Fruit fly (Drosophila melanogaster) whole organism, larva: ENCODE results near the gene dl.
A peak's percentile ranks its signal among the peaks of the same experiment; 100 is the strongest.

Experiments used
- noc ChIP-seq: fragments of 200-800 bp; sonication (Bioruptor generic); optimal IDR thresholded peaks from 3 replicates; lab custom pipeline; 2019; ENCODE audit warnings: missing biosample characterization, mild to moderate bottlenecking, missing genetic modification characterization, moderate library complexity

dl gene

dm6 chr2L:17465915-17466677 is 15.9 kb upstream of the dl start:
- no peak for TF ChIP-seq noc (tag; lab: Kevin White, UChicago)

- no peak for TF ChIP-seq noc (tag; lab: Kevin White, UChicago)
Measured at dm6 chr2L:17457944-17458343, 7.8 kb upstream of the dl start, which contains the start of gene CG18563. Gene CG18563, minus strand, starts transcription at chr2L:17458044.

dm6 chr2L:17455823-17456222 is 5.7 kb upstream of the dl start, which contains the start of gene SPH93:
Gene SPH93, minus strand, starts transcription at chr2L:17455923.
- TF ChIP-seq noc (tag; lab: Kevin White, UChicago): no peak

- no peak for TF ChIP-seq noc (tag; lab: Kevin White, UChicago)
Measured at dm6 chr2L:17452624-17453023, 2.5 kb upstream of the dl start, which contains the start of gene CG5050. Gene CG5050, plus strand, starts transcription at chr2L:17452924.

- TF ChIP-seq noc (tag; lab: Kevin White, UChicago): no peak
Measured at dm6 chr2L:17452084-17452483, 1.9 kb upstream of the dl start.

dm6 chr2L:17450505-17451415 is 596 bp upstream of the dl start:
- peak; percentile 84 for TF ChIP-seq noc (tag; lab: Kevin White, UChicago)

dm6 chr2L:17448435-17448834 is 1.7 kb downstream of the dl start:
- no peak for TF ChIP-seq noc (tag; lab: Kevin White, UChicago)

dm6 chr2L:17447071-17447470 is 3.1 kb downstream of the dl start:
- no peak for TF ChIP-seq noc (tag; lab: Kevin White, UChicago)

- no peak for TF ChIP-seq noc (tag; lab: Kevin White, UChicago)
Measured at dm6 chr2L:17437594-17437993, 12.6 kb downstream of the dl start.

- no peak for TF ChIP-seq noc (tag; lab: Kevin White, UChicago)
Measured at dm6 chr2L:17436500-17436899, 13.7 kb downstream of the dl start, which contains the start of gene CG33928. Gene CG33928, minus strand, starts transcription at chr2L:17436600.

dm6 chr2L:17433030-17433912 is 16.9 kb downstream of the dl start, which contains the start of the genes Dif and CG5043:
Gene Dif, minus strand, starts transcription at chr2L:17433161.
Gene CG5043, plus strand, starts transcription at chr2L:17433862.
- no peak for TF ChIP-seq noc (tag; lab: Kevin White, UChicago)

- TF ChIP-seq noc (tag; lab: Kevin White, UChicago): no peak
Measured at dm6 chr2L:17431359-17431675, 18.8 kb downstream of the dl start.

dm6 chr2L:17430602-17431358 is 19.4 kb downstream of the dl start:
- TF ChIP-seq noc (tag; lab: Kevin White, UChicago): peak; percentile 30

- peak; percentile 97 for TF ChIP-seq noc (tag; lab: Kevin White, UChicago)
Measured at dm6 chr2L:17429788-17430587, 20.2 kb downstream of the dl start.
